Fruit fly (Drosophila melanogaster) whole organism, prepupa: ENCODE measurements around the gene Acsf3.

Experiments used
- CG11762 ChIP-seq: fragments of 200-800 bp; sonication (Bioruptor generic); optimal IDR thresholded peaks from 3 replicates; lab custom pipeline; 2016; ENCODE audit warnings: missing biosample characterization, missing genetic modification characterization; ENCODE audit not compliant: insufficient read depth
- CG1621 ChIP-seq: fragments of 200-800 bp; sonication (Bioruptor generic); optimal IDR thresholded peaks from 3 replicates; lab custom pipeline; 2018; ENCODE audit warnings: missing biosample characterization, mild to moderate bottlenecking, missing genetic modification characterization
- CG4318 ChIP-seq: fragments of 200-800 bp; sonication (Bioruptor generic); optimal IDR thresholded peaks from 3 replicates; lab custom pipeline; 2017; ENCODE audit warnings: missing biosample characterization, mild to moderate bottlenecking, missing genetic modification characterization
- CG7368 ChIP-seq: fragments of 200-800 bp; sonication (Bioruptor generic); optimal IDR thresholded peaks from 3 replicates; lab custom pipeline; 2016; ENCODE audit warnings: missing biosample characterization, missing genetic modification characterization
- Ets21C ChIP-seq: fragments of 200-800 bp; sonication (Bioruptor generic); optimal IDR thresholded peaks from 3 replicates; lab custom pipeline; 2016; ENCODE audit warnings: missing biosample characterization, missing genetic modification characterization
- Ets96B ChIP-seq: fragments of 200-800 bp; optimal IDR thresholded peaks from 2 replicates; lab custom pipeline; 2019; ENCODE audit warnings: missing biosample characterization, mild to moderate bottlenecking, missing genetic modification characterization, moderate library complexity
- Hr4 ChIP-seq: fragments of 200-800 bp; sonication (Bioruptor generic); optimal IDR thresholded peaks from 3 replicates; lab custom pipeline; 2016; ENCODE audit warnings: missing biosample characterization, missing genetic modification characterization
- Lpt ChIP-seq: fragments of 200-800 bp; sonication (Bioruptor generic); optimal IDR thresholded peaks from 3 replicates; lab custom pipeline; 2016; ENCODE audit warnings: missing biosample characterization, missing genetic modification characterization
- Sox102F ChIP-seq: fragments of 200-800 bp; sonication (Bioruptor generic); optimal IDR thresholded peaks from 2 replicates; lab custom pipeline; 2016; ENCODE audit warnings: missing biosample characterization, mild to moderate bottlenecking, missing genetic modification characterization
- cyc ChIP-seq: fragments of 200-800 bp; sonication (Bioruptor generic); optimal IDR thresholded peaks from 3 replicates; lab custom pipeline; 2016; ENCODE audit warnings: missing biosample characterization, missing genetic modification characterization

DNA sequence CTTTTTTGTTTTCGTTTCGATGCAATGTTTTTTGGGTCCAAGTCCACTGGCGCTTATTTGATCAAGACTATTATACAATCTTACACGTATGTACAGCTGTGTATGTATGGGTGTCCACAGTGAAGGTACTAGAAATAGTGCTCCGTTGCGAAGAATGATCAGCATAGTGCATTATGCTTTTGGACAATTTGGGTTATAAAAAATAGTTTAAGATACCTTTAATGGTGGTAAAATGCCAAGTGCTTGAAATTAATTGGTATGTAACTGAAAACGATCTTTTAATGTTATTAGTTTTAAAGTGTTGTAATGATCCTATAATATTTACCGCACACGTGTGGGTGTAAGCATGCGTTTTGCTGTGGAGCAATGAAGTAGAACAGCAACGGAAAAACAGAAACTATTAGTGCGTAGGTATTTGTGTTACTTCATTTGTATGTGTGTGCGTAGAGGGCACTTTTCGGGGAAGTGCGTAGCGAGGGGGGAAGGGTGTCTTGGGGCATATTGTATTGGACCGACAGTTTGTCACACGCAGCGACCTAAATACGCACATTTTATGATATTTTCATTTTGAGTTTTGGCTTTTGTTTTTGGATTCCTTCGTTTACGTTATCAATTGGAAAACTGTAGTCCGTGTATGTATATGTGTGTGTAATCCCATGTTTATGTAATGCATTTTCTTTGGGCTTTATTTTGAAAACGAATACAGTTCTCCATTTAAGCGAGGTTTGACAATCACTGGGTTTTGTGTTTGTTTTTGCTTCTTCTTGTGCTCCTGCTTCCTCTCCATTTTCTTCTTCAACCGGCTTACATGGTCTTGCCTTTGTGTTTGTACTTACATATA is 7.5 kb downstream of the Acsf3 start:
- TF ChIP-seq CG11762 (GFP tag; lab: Kevin White, UChicago) = peak; percentile 72
- peak; percentile 57 for TF ChIP-seq CG1621 (tag; lab: Kevin White, UChicago)
- peak; percentile 70 for TF ChIP-seq CG4318 (GFP tag; lab: Kevin White, UChicago)
- TF ChIP-seq cyc = no peak
- TF ChIP-seq Lpt (GFP tag; lab: Kevin White, UChicago) = peak; percentile 66
- TF ChIP-seq Ets96B = peak; percentile 72
- peak; percentile 54 for TF ChIP-seq CG7368 (GFP tag; lab: Kevin White, UChicago)
- TF ChIP-seq Hr4 (GFP tag; lab: Kevin White, UChicago) = peak; percentile 82
- no peak for TF ChIP-seq Ets21C (GFP tag; lab: Kevin White, UChicago)
- TF ChIP-seq Sox102F (GFP tag; lab: Kevin White, UChicago) = peak; percentile 1
